Fruit fly (Drosophila melanogaster) whole organism, embryonic: ENCODE measurements around the gene CG43675.

Experiments used
- CG10366 ChIP-seq: fragments of 200-800 bp; sonication (Bioruptor generic); IDR thresholded peaks from 2 replicates; pipeline ENCODE4 v1.3.6; 2022; ENCODE audit warnings: missing biosample characterization, missing genetic modification characterization
- CG12155 ChIP-seq: fragments of 200-800 bp; sonication (Bioruptor generic); optimal IDR thresholded peaks from 3 replicates; lab custom pipeline; 2016; ENCODE audit warnings: missing biosample characterization, missing genetic modification characterization
- CG14441 ChIP-seq: fragments of 200-800 bp; sonication (Bioruptor generic); IDR thresholded peaks from 2 replicates; pipeline ENCODE4 v1.3.6; 2022; ENCODE audit warnings: missing biosample characterization, missing genetic modification characterization
- CG15601 ChIP-seq: fragments of 200-800 bp; sonication (Bioruptor generic); optimal IDR thresholded peaks from 3 replicates; lab custom pipeline; 2019; ENCODE audit warnings: missing biosample characterization, mild to moderate bottlenecking, missing genetic modification characterization, moderate library complexity
- CG18619 ChIP-seq: fragments of 200-800 bp; sonication (Bioruptor generic); optimal IDR thresholded peaks from 3 replicates; lab custom pipeline; 2017; ENCODE audit warnings: missing biosample characterization, mild to moderate bottlenecking, missing genetic modification characterization
- Hr78 ChIP-seq, 2 experiments: fragments of 200-800 bp in 1 of 2; fragments of >200 bp in 1 of 2; sonication (Bioruptor generic) in 1 of 2; optimal IDR thresholded peaks; 2 replicates each; lab custom pipeline; 2017 to 2019; ENCODE audit warnings: missing biosample characterization in 2 of 2, missing genetic modification characterization in 2 of 2, mild to moderate bottlenecking in 1 of 2, moderate library complexity in 1 of 2
- Optix ChIP-seq: fragments of 200-800 bp; sonication (Bioruptor generic); IDR thresholded peaks from 3 replicates; pipeline ENCODE4 v1.3.6; 2022; ENCODE audit warnings: missing biosample characterization, missing genetic modification characterization
- Ravus ChIP-seq: fragments of 200-800 bp; sonication (Bioruptor generic); IDR thresholded peaks from 2 replicates; pipeline ENCODE4 v1.3.6; 2022; ENCODE audit warnings: missing biosample characterization, missing genetic modification characterization
- Rfx ChIP-seq: fragments of 200-800 bp; sonication (Bioruptor generic); IDR thresholded peaks from 2 replicates; pipeline ENCODE4 v1.3.6; 2022; ENCODE audit warnings: missing biosample characterization, missing genetic modification characterization
- bcd ChIP-seq: fragments of 200-800 bp; sonication (Bioruptor generic); optimal IDR thresholded peaks from 2 replicates; lab custom pipeline; 2017; ENCODE audit warnings: missing biosample characterization, mild to moderate bottlenecking, missing genetic modification characterization
- bsh ChIP-seq, 2 experiments: fragments of 200-800 bp; sonication (Bioruptor generic); optimal IDR thresholded peaks; 2 replicates each; lab custom pipeline; 2017 to 2018; ENCODE audit warnings: mild to moderate bottlenecking in 2 of 2, missing biosample characterization in 2 of 2, missing genetic modification characterization in 2 of 2, moderate library complexity in 1 of 2
- run ChIP-seq: fragments of 200-800 bp; sonication (Bioruptor generic); optimal IDR thresholded peaks from 3 replicates; lab custom pipeline; 2018; ENCODE audit warnings: missing biosample characterization, mild to moderate bottlenecking, missing genetic modification characterization
- sd ChIP-seq: fragments of 200-800 bp; sonication (Bioruptor generic); optimal IDR thresholded peaks from 3 replicates; lab custom pipeline; 2018; ENCODE audit warnings: missing biosample characterization, mild to moderate bottlenecking, missing genetic modification characterization, moderate library complexity

The CG43675 gene

DNA sequence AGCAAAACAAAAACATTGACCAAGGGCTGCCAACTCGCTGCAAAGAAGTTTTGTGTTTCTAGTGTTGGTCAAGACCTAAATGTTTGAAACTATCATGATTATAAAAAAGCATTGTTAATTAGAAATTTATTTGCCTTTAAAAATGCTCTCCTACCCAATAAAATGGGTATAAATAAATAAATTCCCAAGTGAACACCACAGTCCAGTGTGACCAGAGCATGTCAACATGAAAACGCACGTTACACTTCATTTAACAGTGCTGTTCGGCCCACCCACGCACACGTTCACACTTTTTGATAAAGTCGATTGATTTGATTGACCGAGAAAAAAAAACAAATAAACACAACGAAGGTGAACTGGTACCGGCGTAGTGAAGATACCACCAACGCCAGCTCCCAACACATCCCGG is 48.8 kb downstream of the CG43675 start, which contains the start of the genes CG9356, BBIP1 and CG8135 (continued):
- peak; percentile 45; the same call in 1 of the 2 replicates for TF ChIP-seq CG14441 (GFP tag; lab: Robert Waterston, UW)
- TF ChIP-seq sd: no peak
- peak; percentile 73 for TF ChIP-seq CG10366 (GFP tag; lab: Robert Waterston, UW)
- peak; percentile 79 for TF ChIP-seq CG15601 (tag; lab: Kevin White, UChicago)
- TF ChIP-seq bcd (GFP tag; lab: Kevin White, UChicago): no peak
- peak; percentile 39 for TF ChIP-seq CG18619 (GFP tag; lab: Kevin White, UChicago)
- no peak for TF ChIP-seq Hr78 (GFP tag; optimal IDR thresholded peaks at IDR 0.05; lab: Kevin White, UChicago)
- no peak for TF ChIP-seq run (tag; lab: Kevin White, UChicago)

- TF ChIP-seq Optix: no peak
- TF ChIP-seq CG12155 (GFP tag; lab: Kevin White, UChicago): no peak
- TF ChIP-seq Ravus (GFP tag; lab: Robert Waterston, UW): no peak
- TF ChIP-seq Rfx: no peak
- TF ChIP-seq bsh (GFP tag; optimal IDR thresholded peaks at IDR 0.05; lab: Kevin White, UChicago): no peak
Observed at dm6 chr3R:9408069-9408468, 52.8 kb downstream of the CG43675 start, which contains the start of gene CG44261. TSS of gene CG44261 (minus strand) at chr3R:9408169.
